Worm (Caenorhabditis elegans) whole organism, L3 larva: ENCODE data around the gene try-11.

ENCODE experiments used
- ZK546.5 ChIP-seq: sonication (generic microtip); optimal IDR thresholded peaks from 2 replicates; lab custom pipeline; 2017; ENCODE audit warnings: missing biosample characterization, missing genetic modification characterization
- aly-2 ChIP-seq: fragments of 150-350 bp; optimal IDR thresholded peaks from 2 replicates; lab custom pipeline; 2014; ENCODE audit warnings: missing biosample characterization, missing genetic modification characterization
- ama-1 ChIP-seq: fragments of 150-350 bp; optimal IDR thresholded peaks from 2 replicates; lab custom pipeline; 2018
- ceh-16 ChIP-seq: sonication (generic microtip); optimal IDR thresholded peaks from 2 replicates; lab custom pipeline; 2017; ENCODE audit warnings: missing biosample characterization, missing genetic modification characterization
- ceh-28 ChIP-seq: fragments of 150-350 bp; optimal IDR thresholded peaks from 2 replicates; lab custom pipeline; 2014; ENCODE audit warnings: missing biosample characterization, missing genetic modification reagents, missing genetic modification characterization
- ceh-82 ChIP-seq: fragments of 150-350 bp; optimal IDR thresholded peaks from 2 replicates; lab custom pipeline; 2014; ENCODE audit warnings: missing biosample characterization, missing genetic modification characterization
- ceh-9 ChIP-seq: sonication (generic microtip); optimal IDR thresholded peaks from 2 replicates; lab custom pipeline; 2018; ENCODE audit warnings: missing biosample characterization, missing genetic modification characterization
- egl-27 ChIP-seq: sonication (generic microtip); optimal IDR thresholded peaks from 4 replicates; lab custom pipeline; 2017; ENCODE audit warnings: missing biosample characterization, missing genetic modification reagents, missing genetic modification characterization
- egl-5 ChIP-seq: fragments of 150-350 bp; optimal IDR thresholded peaks from 2 replicates; lab custom pipeline; 2017; ENCODE audit warnings: missing biosample characterization, missing genetic modification reagents, missing genetic modification characterization, inconsistent platforms
- elt-3 ChIP-seq, 3 experiments: fragments of 150-350 bp in 1 of 3; sonication (generic microtip) in 2 of 3; optimal IDR thresholded peaks; 2 replicates in 2 of 3; 4 replicates in 1 of 3; lab custom pipeline; 2014 to 2017; ENCODE audit warnings: missing biosample characterization in 3 of 3, missing genetic modification characterization in 3 of 3
- eor-1 ChIP-seq, 2 experiments: fragments of 150-350 bp; optimal IDR thresholded peaks; 2 replicates each; lab custom pipeline; 2014 to 2018; ENCODE audit warnings: missing biosample characterization in 2 of 2, missing genetic modification characterization in 2 of 2
- fkh-10 ChIP-seq: sonication (generic microtip); optimal IDR thresholded peaks from 2 replicates; lab custom pipeline; 2017; ENCODE audit warnings: missing biosample characterization, missing genetic modification reagents, missing genetic modification characterization
- fkh-2 ChIP-seq: fragments of 150-350 bp; optimal IDR thresholded peaks from 2 replicates; lab custom pipeline; 2014; ENCODE audit warnings: missing biosample characterization, missing genetic modification reagents, missing genetic modification characterization
- fos-1 ChIP-seq: fragments of 150-350 bp; optimal IDR thresholded peaks from 2 replicates; lab custom pipeline; 2014; ENCODE audit warnings: missing biosample characterization, missing genetic modification characterization
- hmg-11 ChIP-seq: sonication (generic microtip); optimal IDR thresholded peaks from 2 replicates; lab custom pipeline; 2016; ENCODE audit warnings: missing genetic modification characterization, missing compliant biosample characterization
- jun-1 ChIP-seq: fragments of 150-350 bp; optimal IDR thresholded peaks from 2 replicates; lab custom pipeline; 2014; ENCODE audit warnings: missing biosample characterization, missing genetic modification reagents, missing genetic modification characterization
- lin-15B ChIP-seq: fragments of 150-350 bp; optimal IDR thresholded peaks from 2 replicates; lab custom pipeline; 2014; ENCODE audit warnings: missing biosample characterization, missing genetic modification characterization
- lin-39 ChIP-seq: fragments of 150-350 bp; optimal IDR thresholded peaks from 2 replicates; lab custom pipeline; 2018; ENCODE audit warnings: missing biosample characterization, missing genetic modification reagents, missing genetic modification characterization
- lsy-12 ChIP-seq: sonication (generic microtip); optimal IDR thresholded peaks from 2 replicates; lab custom pipeline; 2016; ENCODE audit warnings: mild to moderate bottlenecking, missing genetic modification characterization, missing compliant biosample characterization
- mdl-1 ChIP-seq: fragments of 150-350 bp; optimal IDR thresholded peaks from 2 replicates; lab custom pipeline; 2014; ENCODE audit warnings: missing biosample characterization, missing genetic modification characterization
- mml-1 ChIP-seq: fragments of 150-350 bp; sonication (generic microtip); optimal IDR thresholded peaks from 3 replicates; lab custom pipeline; 2014; ENCODE audit warnings: missing biosample characterization, missing genetic modification characterization
- nhr-11 ChIP-seq: fragments of 150-350 bp; optimal IDR thresholded peaks from 2 replicates; lab custom pipeline; 2014; ENCODE audit warnings: missing biosample characterization, missing genetic modification characterization
- nhr-12 ChIP-seq: fragments of 150-350 bp; optimal IDR thresholded peaks from 2 replicates; lab custom pipeline; 2014; ENCODE audit warnings: missing biosample characterization, missing genetic modification characterization
- nhr-237 ChIP-seq: fragments of 150-350 bp; optimal IDR thresholded peaks from 2 replicates; lab custom pipeline; 2014; ENCODE audit warnings: missing biosample characterization, missing genetic modification characterization
- nhr-43 ChIP-seq: sonication (generic microtip); optimal IDR thresholded peaks from 2 replicates; lab custom pipeline; 2016; ENCODE audit warnings: mild to moderate bottlenecking, missing genetic modification characterization, missing compliant biosample characterization; ENCODE audit not compliant: poor library complexity, severe bottlenecking
- nhr-67 ChIP-seq: fragments of 150-350 bp; optimal IDR thresholded peaks from 2 replicates; lab custom pipeline; 2014; ENCODE audit warnings: missing biosample characterization, missing genetic modification characterization
- nhr-76 ChIP-seq: fragments of 150-350 bp; sonication (generic microtip); optimal IDR thresholded peaks from 5 replicates; lab custom pipeline; 2014; ENCODE audit warnings: missing biosample characterization, missing genetic modification characterization
- nhr-77 ChIP-seq: fragments of 150-350 bp; optimal IDR thresholded peaks from 2 replicates; lab custom pipeline; 2014; ENCODE audit warnings: missing biosample characterization, missing genetic modification characterization
- pha-4 ChIP-seq: fragments of 150-350 bp; optimal IDR thresholded peaks from 2 replicates; lab custom pipeline; 2014; ENCODE audit warnings: missing biosample characterization, missing genetic modification reagents, missing genetic modification characterization
- skn-1 ChIP-seq: fragments of 150-350 bp; optimal IDR thresholded peaks from 2 replicates; lab custom pipeline; 2014; ENCODE audit warnings: missing biosample characterization, missing genetic modification characterization
- snpc-4 ChIP-seq: fragments of 150-350 bp; optimal IDR thresholded peaks from 2 replicates; lab custom pipeline; 2014; ENCODE audit warnings: missing biosample characterization, missing genetic modification characterization
- tbx-2 ChIP-seq: sonication (generic microtip); optimal IDR thresholded peaks from 2 replicates; lab custom pipeline; 2016; ENCODE audit warnings: mild to moderate bottlenecking, missing genetic modification characterization, missing compliant biosample characterization
- unc-39 ChIP-seq: sonication (generic microtip); optimal IDR thresholded peaks from 4 replicates; lab custom pipeline; 2017; ENCODE audit warnings: missing biosample characterization, missing genetic modification characterization
- zag-1 ChIP-seq: fragments of 150-350 bp; optimal IDR thresholded peaks from 2 replicates; lab custom pipeline; 2014; ENCODE audit warnings: missing biosample characterization, missing genetic modification characterization

The try-11 gene

ce11 chrV:7487518-7487917 is 36.0 kb downstream of the try-11 start, which contains the start of gene srbc-7:
TSS of gene srbc-7 (minus strand) at chrV:7487618.
- TF ChIP-seq nhr-237 (tag; lab: Kevin White, UChicago) (no peak), nhr-43 (tag; lab: Kevin White, UChicago) (no peak), eor-1 (tag; optimal IDR thresholded peaks at IDR 0.05; lab: Kevin White, UChicago) (no peak), snpc-4 (no peak), fkh-2 (tag; lab: Kevin White, UChicago) (no peak), lin-39 (tag; lab: Kevin White, UChicago) (no peak), nhr-76 (no peak), ceh-16 (tag; lab: Kevin White, UChicago) (no peak), fkh-10 (GFP tag; lab: Kevin White, UChicago) (no peak), lsy-12 (tag; lab: Kevin White, UChicago) (no peak), skn-1 (tag; lab: Kevin White, UChicago) (no peak), ama-1 (lab: Kevin White, UChicago) (no peak), unc-39 (no peak), nhr-11 (tag; lab: Kevin White, UChicago) (no peak), egl-27 (tag; lab: Kevin White, UChicago) (no peak), fos-1 (tag; lab: Kevin White, UChicago) (no peak), nhr-77 (tag; lab: Kevin White, UChicago) (no peak), nhr-67 (tag; lab: Kevin White, UChicago) (no peak), elt-3 (tag; optimal IDR thresholded peaks at IDR 0.05; lab: Kevin White, UChicago) (no peak)

ce11 chrV:7490340-7490739 is 38.8 kb downstream of the try-11 start, which contains the start of gene srbc-9:
TSS of gene srbc-9 (minus strand) at chrV:7490440.
- TF ChIP-seq ceh-28 (tag; lab: Kevin White, UChicago) (no peak), lin-15B (no peak), fkh-10 (GFP tag; lab: Kevin White, UChicago) (no peak), fos-1 (tag; lab: Kevin White, UChicago) (no peak), ceh-82 (tag; lab: Kevin White, UChicago) (no peak), pha-4 (no peak), jun-1 (tag; lab: Kevin White, UChicago) (no peak), tbx-2 (tag; lab: Kevin White, UChicago) (no peak), zag-1 (no peak), eor-1 (tag; optimal IDR thresholded peaks at IDR 0.05; lab: Kevin White, UChicago) (no peak), snpc-4 (no peak), nhr-12 (no peak), ZK546.5 (no peak), mml-1 (tag; lab: Kevin White, UChicago) (no peak), nhr-77 (tag; lab: Kevin White, UChicago) (no peak), ceh-16 (tag; lab: Kevin White, UChicago) (no peak), egl-5 (tag; lab: Kevin White, UChicago) (no peak), ceh-9 (tag; lab: Kevin White, UChicago) (no peak), nhr-237 (tag; lab: Kevin White, UChicago) (no peak)

ce11 chrV:7492924-7493323 is 41.4 kb downstream of the try-11 start, which contains the start of gene srbc-10:
TSS of gene srbc-10 (minus strand) at chrV:7493024.
- TF ChIP-seq hmg-11 (tag; lab: Kevin White, UChicago) = no peak
- no peak for TF ChIP-seq aly-2
- no peak for TF ChIP-seq ZK546.5
- TF ChIP-seq nhr-76 = no peak
- TF ChIP-seq skn-1 (tag; lab: Kevin White, UChicago) = no peak
- no peak for TF ChIP-seq pha-4
- no peak for TF ChIP-seq lsy-12 (tag; lab: Kevin White, UChicago)
- TF ChIP-seq ceh-9 (tag; lab: Kevin White, UChicago) = no peak
- TF ChIP-seq jun-1 (tag; lab: Kevin White, UChicago) = no peak
- no peak for TF ChIP-seq elt-3 (tag; optimal IDR thresholded peaks at IDR 0.05; lab: Kevin White, UChicago)
- TF ChIP-seq fos-1 (tag; lab: Kevin White, UChicago) = no peak
- no peak for TF ChIP-seq unc-39
- no peak for TF ChIP-seq nhr-43 (tag; lab: Kevin White, UChicago)

- TF ChIP-seq unc-39 = no peak
- TF ChIP-seq lsy-12 (tag; lab: Kevin White, UChicago) = no peak
- no peak for TF ChIP-seq hmg-11 (tag; lab: Kevin White, UChicago)
- no peak for TF ChIP-seq mdl-1 (tag; lab: Kevin White, UChicago)
- TF ChIP-seq fkh-10 (GFP tag; lab: Kevin White, UChicago) = no peak
- TF ChIP-seq ama-1 (lab: Kevin White, UChicago) = no peak
- TF ChIP-seq aly-2 = no peak
- no peak for TF ChIP-seq nhr-77 (tag; lab: Kevin White, UChicago)
- TF ChIP-seq lin-15B = no peak
- no peak for TF ChIP-seq elt-3 (tag; optimal IDR thresholded peaks at IDR 0.05; lab: Kevin White, UChicago)
- no peak for TF ChIP-seq tbx-2 (tag; lab: Kevin White, UChicago)
- no peak for TF ChIP-seq nhr-237 (tag; lab: Kevin White, UChicago)
- TF ChIP-seq snpc-4 = no peak
- no peak for TF ChIP-seq zag-1
Measured at ce11 chrV:7495189-7495588, 43.7 kb downstream of the try-11 start, which contains the start of gene srbc-11. TSS of gene srbc-11 (minus strand) at chrV:7495289.
